Fruit fly (Drosophila melanogaster): ENCODE data around the gene CG32119.

The CG32119 gene

DNA sequence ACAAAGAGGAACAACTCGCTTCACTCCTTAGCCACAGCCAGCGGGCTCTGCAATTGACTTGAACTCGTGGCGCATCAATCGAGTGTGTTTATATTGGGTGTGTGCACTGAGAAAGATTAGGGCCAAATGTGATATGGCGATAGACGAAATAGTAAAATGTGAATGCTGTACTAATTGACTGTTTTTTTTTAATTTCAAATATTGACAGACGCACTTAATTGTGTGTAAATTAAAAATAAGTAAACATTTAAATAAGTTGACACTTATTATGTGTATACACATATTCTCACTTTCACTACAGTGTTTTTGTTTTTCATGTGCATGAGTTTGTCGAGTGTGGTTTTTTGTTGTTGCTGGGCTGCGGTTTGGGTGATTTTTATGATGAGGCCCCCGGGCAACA, 35.1 kb downstream of the CG32119 start (continued):
- 0 out of 4 replicates have a peak, but pooled peaks have one; percentile 18 for TF ChIP-seq chinmo (GFP tag; IDR thresholded peaks at IDR 0.05; ENCODE audit: partially characterized antibody)
- TF ChIP-seq D19B (GFP tag; optimal IDR thresholded peaks at IDR 0.05) = no peak
- peak; percentile 48 for TF ChIP-seq esg (GFP tag; conservative IDR thresholded peaks at IDR 0.05)
- peak; percentile 62 for TF ChIP-seq MTF-1 (GFP tag; optimal IDR thresholded peaks at IDR 0.05; ENCODE audit: borderline replicate concordance)
- 0 out of 2 replicates have a peak, but pooled peaks have one; percentile 11 for TF ChIP-seq E2f1 (GFP tag; IDR thresholded peaks at IDR 0.05)
- TF ChIP-seq Bdp1 (GFP tag; optimal IDR thresholded peaks at IDR 0.05) = peak; percentile 23
- no peak for TF ChIP-seq Side (GFP tag; optimal IDR thresholded peaks at IDR 0.05)
- TF ChIP-seq CG30431 (GFP tag; optimal IDR thresholded peaks at IDR 0.05) = peak; percentile 28
- TF ChIP-seq peb (GFP tag; IDR thresholded peaks at IDR 0.05) = no peak

DNA sequence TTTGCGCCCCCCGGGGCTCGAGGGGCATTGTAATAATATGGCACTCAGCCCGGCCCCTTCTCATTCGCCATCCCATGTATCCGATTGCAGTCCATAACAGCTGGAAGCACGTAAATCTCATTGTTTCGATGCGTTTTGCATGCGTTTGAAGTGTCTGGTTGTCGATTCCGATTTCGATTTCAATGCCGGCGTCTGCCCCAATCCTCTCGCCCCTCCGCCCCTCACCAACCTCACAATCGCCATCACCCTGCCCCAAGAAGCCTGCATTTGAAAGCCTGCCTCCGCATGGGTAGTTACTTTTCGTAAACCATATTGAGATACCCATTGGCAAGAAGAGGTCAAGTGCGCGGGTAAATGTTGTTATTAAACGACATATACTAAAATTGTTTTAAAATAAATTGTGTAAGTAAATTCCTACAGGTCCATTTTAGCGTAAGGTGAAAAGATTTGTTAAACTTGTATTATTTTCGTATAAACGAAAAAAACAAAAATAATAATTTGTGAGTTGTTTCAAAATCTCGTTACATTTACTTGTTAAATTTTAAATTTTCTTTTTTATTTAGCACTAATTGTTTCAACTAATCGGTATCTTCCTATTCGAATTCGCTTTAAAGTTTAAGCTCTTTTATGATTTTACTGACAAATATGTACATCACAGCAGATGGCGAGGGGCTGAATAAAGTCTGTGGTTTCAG, 35.7 kb downstream of the CG32119 start:
- TF ChIP-seq CG2199 (GFP tag; IDR thresholded peaks at IDR 0.05) (no peak), h (optimal IDR thresholded peaks at IDR 0.05) (no peak), Hr51 (GFP tag; optimal IDR thresholded peaks at IDR 0.05) (peak in 1 of 2 experiments; percentile 20), CG3838 (GFP tag; optimal IDR thresholded peaks at IDR 0.05) (no peak), hb (GFP tag; IDR thresholded peaks at IDR 0.05; ENCODE audit: partially characterized antibody) (0 out of 3 replicates have a peak, but pooled peaks have one; percentile 9), fu2 (GFP tag; optimal IDR thresholded peaks at IDR 0.05) (no peak), CG12659 (GFP tag; optimal IDR thresholded peaks at IDR 0.05) (no peak), amos (GFP tag; IDR thresholded peaks at IDR 0.05; ENCODE audit: partially characterized antibody) (no peak), CG4617 (GFP tag; optimal IDR thresholded peaks at IDR 0.05; ENCODE audit: borderline replicate concordance) (no peak), twi (tag; optimal IDR thresholded peaks at IDR 0.05) (peak; percentile 12), emc (GFP tag; optimal IDR thresholded peaks at IDR 0.05) (no peak), nau (GFP tag; optimal IDR thresholded peaks at IDR 0.05) (no peak), Sox102F (GFP tag; optimal IDR thresholded peaks at IDR 0.05) (peak; percentile 23), CG14667 (GFP tag; IDR thresholded peaks at IDR 0.05) (no peak), CG12104 (GFP tag; optimal IDR thresholded peaks at IDR 0.05) (no peak), hbn (GFP tag; IDR thresholded peaks at IDR 0.05; ENCODE audit: partially characterized antibody) (no peak), CG8359 (GFP tag; optimal IDR thresholded peaks at IDR 0.05; ENCODE audit: borderline replicate concordance) (no peak), D19B (GFP tag; optimal IDR thresholded peaks at IDR 0.05) (peak; percentile 30), CG10565 (GFP tag; optimal IDR thresholded peaks at IDR 0.05) (no peak), HLH3B (GFP tag; IDR thresholded peaks at IDR 0.05) (no peak), Hr78 (GFP tag; optimal IDR thresholded peaks at IDR 0.05) (no peak), CG17361 (GFP tag; IDR thresholded peaks at IDR 0.05) (peak; percentile 55), trem (tag; optimal IDR thresholded peaks at IDR 0.05) (no peak), Atf6 (GFP tag; IDR thresholded peaks at IDR 0.05) (no peak), bbx (GFP tag; IDR thresholded peaks at IDR 0.05; ENCODE audit: partially characterized antibody) (no peak), Ets97D (GFP tag; optimal IDR thresholded peaks at IDR 0.05) (no peak), Poxn (GFP tag; IDR thresholded peaks at IDR 0.05) (no peak), yki (optimal IDR thresholded peaks at IDR 0.05) (no peak), CG17612 (GFP tag; IDR thresholded peaks at IDR 0.05) (no peak), CG1832 (GFP tag; optimal IDR thresholded peaks at IDR 0.05) (no peak), gem (tag; optimal IDR thresholded peaks at IDR 0.05) (peak; percentile 45), CG14050 (GFP tag; IDR thresholded peaks at IDR 0.05) (no peak), Ssrp (tag; optimal IDR thresholded peaks at IDR 0.05) (peak; percentile 14), CG1024 (GFP tag; IDR thresholded peaks at IDR 0.05) (no peak), CG32532 (GFP tag; IDR thresholded peaks at IDR 0.05) (no peak), CG10267 (tag; optimal IDR thresholded peaks at IDR 0.05) (no peak), CG11695 (GFP tag; IDR thresholded peaks at IDR 0.05) (no peak), caup (GFP tag; optimal IDR thresholded peaks at IDR 0.05; ENCODE audit: severe bottlenecking) (no peak), CG34422 (GFP tag; IDR thresholded peaks at IDR 0.05) (no peak), knrl (GFP tag; IDR thresholded peaks at IDR 0.05; ENCODE audit: partially characterized antibody) (no peak)

Measured in whole organism, embryonic.